Worm (Caenorhabditis elegans): ENCODE results near the gene srw-98.
A peak's percentile ranks its signal among the peaks of the same experiment; 100 is the strongest.

srw-98 gene

ce11 chrV:1627269-1627668, 50.9 kb downstream of the srw-98 start:
- peak; percentile 21; the same call in 1 of the 2 replicates for TF ChIP-seq nhr-19 (GFP tag; conservative IDR thresholded peaks at IDR 0.05)
- TF ChIP-seq rnt-1 (tag; optimal IDR thresholded peaks at IDR 0.05) = no peak
- TF ChIP-seq unc-130 (tag; optimal IDR thresholded peaks at IDR 0.05) = no peak
- peak in 1 of 2 experiments; percentile 25 for TF ChIP-seq lsy-2 (tag; optimal IDR thresholded peaks at IDR 0.05)
- TF ChIP-seq nhr-71 (tag; optimal IDR thresholded peaks at IDR 0.05) = peak; percentile 67
- peak; percentile 54 for TF ChIP-seq snu-23 (GFP tag; optimal IDR thresholded peaks at IDR 0.05)
- TF ChIP-seq nhr-11 (tag; optimal IDR thresholded peaks at IDR 0.05) = peak; percentile 3
- TF ChIP-seq alr-1 (tag; optimal IDR thresholded peaks at IDR 0.05; ENCODE audit: borderline replicate concordance) = no peak
- TF ChIP-seq skn-1 (tag; optimal IDR thresholded peaks at IDR 0.05) = peak; percentile 81
- no peak for TF ChIP-seq aha-1 (tag; optimal IDR thresholded peaks at IDR 0.05)
- no peak for TF ChIP-seq pqm-1 (tag; optimal IDR thresholded peaks at IDR 0.05)
- TF ChIP-seq nhr-77 (tag; optimal IDR thresholded peaks at IDR 0.05) = peak; percentile 96
- peak in 2 of 3 experiments; percentile 3 for TF ChIP-seq dpl-1 (GFP tag; optimal IDR thresholded peaks at IDR 0.05)
- no peak for TF ChIP-seq snpc-4 (tag; optimal IDR thresholded peaks at IDR 0.05)
- peak; percentile 35 for TF ChIP-seq jun-1 (tag; optimal IDR thresholded peaks at IDR 0.05)
- TF ChIP-seq efl-1 (optimal IDR thresholded peaks at IDR 0.05) = peak; percentile 5 to 6
- no peak for TF ChIP-seq efl-1 (GFP tag; optimal IDR thresholded peaks at IDR 0.05 in 1 of 2)
- TF ChIP-seq dsc-1 (tag; optimal IDR thresholded peaks at IDR 0.05) = no peak
- no peak for TF ChIP-seq zip-4 (GFP tag; optimal IDR thresholded peaks at IDR 0.05)
- TF ChIP-seq mab-9 (GFP tag; IDR thresholded peaks at IDR 0.05) = no peak
- TF ChIP-seq fkh-8 (tag; optimal IDR thresholded peaks at IDR 0.05) = peak; percentile 30
- peak; percentile 83 for TF ChIP-seq nhr-28 (tag; optimal IDR thresholded peaks at IDR 0.05)
- TF ChIP-seq ceh-90 (tag; optimal IDR thresholded peaks at IDR 0.05) = no peak
- TF ChIP-seq swsn-7 (tag; optimal IDR thresholded peaks at IDR 0.05) = no peak
- TF ChIP-seq blmp-1 (tag; optimal IDR thresholded peaks at IDR 0.05) = peak; percentile 65
- TF ChIP-seq elt-3 (tag; optimal IDR thresholded peaks at IDR 0.05) = peak in 1 of 6 experiments; percentile 26
- peak in 2 of 3 experiments; percentile 10 to 17 for TF ChIP-seq ceh-82 (tag; optimal IDR thresholded peaks at IDR 0.05)
- peak in 1 of 2 experiments; percentile 57 for TF ChIP-seq lin-35 (GFP tag; optimal IDR thresholded peaks at IDR 0.05)
- TF ChIP-seq unc-86 (tag; optimal IDR thresholded peaks at IDR 0.05) = no peak
- TF ChIP-seq nhr-90 (tag; optimal IDR thresholded peaks at IDR 0.05; ENCODE audit: poor library complexity) = peak; percentile 47
- no peak for TF ChIP-seq nhr-237 (tag; optimal IDR thresholded peaks at IDR 0.05)
- TF ChIP-seq lin-13 (GFP tag; optimal IDR thresholded peaks at IDR 0.05) = no peak
- TF ChIP-seq nhr-12 (tag; optimal IDR thresholded peaks at IDR 0.05) = no peak
- peak; percentile 83 for TF ChIP-seq nhr-20 (tag; optimal IDR thresholded peaks at IDR 0.05)
- peak; percentile 53 for TF ChIP-seq ztf-4 (tag; optimal IDR thresholded peaks at IDR 0.05)
- peak; percentile 95 for TF ChIP-seq lin-14 (GFP tag; optimal IDR thresholded peaks at IDR 0.05)
- peak in 1 of 2 experiments; percentile 49 for TF ChIP-seq mdl-1 (tag; optimal IDR thresholded peaks at IDR 0.05)
- peak; percentile 45 for TF ChIP-seq tbx-2 (tag; optimal IDR thresholded peaks at IDR 0.05)
- TF ChIP-seq nhr-85 (tag) = peak; percentile 87
- TF ChIP-seq mep-1 (tag; optimal IDR thresholded peaks at IDR 0.05) = peak; percentile 27
- no peak for TF ChIP-seq ceh-8 (GFP tag; optimal IDR thresholded peaks at IDR 0.05)

- TF ChIP-seq elt-2 (tag; optimal IDR thresholded peaks at IDR 0.05) = no peak
- TF ChIP-seq pqm-1 (tag; optimal IDR thresholded peaks at IDR 0.05) = no peak
- TF ChIP-seq C16A3.4 (tag; optimal IDR thresholded peaks at IDR 0.05) = no peak
- no peak for TF ChIP-seq F16B12.6 (tag; optimal IDR thresholded peaks at IDR 0.05)
- TF ChIP-seq isw-1 (GFP tag; IDR thresholded peaks at IDR 0.05) = no peak
- TF ChIP-seq nhr-20 (tag; optimal IDR thresholded peaks at IDR 0.05) = no peak
- no peak for TF ChIP-seq ceh-82 (tag; optimal IDR thresholded peaks at IDR 0.05)
- TF ChIP-seq nhr-77 (tag; optimal IDR thresholded peaks at IDR 0.05) = no peak
Measured at ce11 chrV:1626720-1627119, 51.4 kb downstream of the srw-98 start, which contains the start of gene nhr-237. nhr-237 (minus strand) TSS chrV:1626820.

Data from whole organism, L1 larva.